Worm (Caenorhabditis elegans): Measurements from ENCODE around the gene Y51H7C.8.

Y51H7C.8 gene

ce11 chrII:1400105-1400504 is 1.5 kb upstream of the Y51H7C.8 start, which contains the start of gene F54D12.1:
Gene F54D12.1, plus strand, starts transcription at chrII:1400405.
- TF ChIP-seq C34F6.9 (tag; optimal IDR thresholded peaks at IDR 0.05) (no peak), mab-5 (tag; optimal IDR thresholded peaks at IDR 0.05) (no peak), lin-39 (tag; optimal IDR thresholded peaks at IDR 0.05) (no peak), zag-1 (tag; optimal IDR thresholded peaks at IDR 0.05) (no peak), sma-9 (GFP tag; optimal IDR thresholded peaks at IDR 0.05) (no peak), sma-9 (tag; optimal IDR thresholded peaks at IDR 0.05) (no peak), Y55F3AM.14 (GFP tag; optimal IDR thresholded peaks at IDR 0.05) (no peak), nhr-11 (tag; optimal IDR thresholded peaks at IDR 0.05) (no peak)

ce11 chrII:1402167-1402619 is 619 bp downstream of the Y51H7C.8 start, which contains the start of gene Y51H7C.7:
Gene Y51H7C.7, plus strand, starts transcription at chrII:1402569.
- TF ChIP-seq snpc-4 (tag; optimal IDR thresholded peaks at IDR 0.05) (peak; percentile 8), R02D3.7 (tag; optimal IDR thresholded peaks at IDR 0.05) (no peak), sma-9 (GFP tag; optimal IDR thresholded peaks at IDR 0.05) (peak; percentile 23), sma-9 (tag; optimal IDR thresholded peaks at IDR 0.05) (no peak), mbf-1 (tag; optimal IDR thresholded peaks at IDR 0.05) (no peak), lsy-2 (tag; optimal IDR thresholded peaks at IDR 0.05) (peak in 1 of 2 experiments; percentile 75), mab-5 (tag; optimal IDR thresholded peaks at IDR 0.05) (peak; percentile 44), nhr-129 (tag; optimal IDR thresholded peaks at IDR 0.05) (no peak), gmeb-1 (tag; optimal IDR thresholded peaks at IDR 0.05) (peak; percentile 80), sma-3 (GFP tag; optimal IDR thresholded peaks at IDR 0.05) (peak; percentile 7), F13H6.1 (tag; optimal IDR thresholded peaks at IDR 0.05) (peak; percentile 46), unc-55 (GFP tag; optimal IDR thresholded peaks at IDR 0.05) (peak; percentile 72), C34F6.9 (tag; optimal IDR thresholded peaks at IDR 0.05) (peak; percentile 70)

- TF ChIP-seq nhr-77 (tag; optimal IDR thresholded peaks at IDR 0.05) (no peak), peb-1 (tag; optimal IDR thresholded peaks at IDR 0.05) (no peak), alr-1 (tag; optimal IDR thresholded peaks at IDR 0.05) (no peak)
Observed at ce11 chrII:1403056-1403455, 1.5 kb downstream of the Y51H7C.8 start, which contains the start of the genes Y51H7C.41 and cogc-4. Gene Y51H7C.41, plus strand, starts transcription at chrII:1403321. Gene cogc-4, plus strand, starts transcription at chrII:1403441.

ce11 chrII:1411372-1411771 is 9.8 kb downstream of the Y51H7C.8 start, which contains the start of gene Y51H7C.9:
Gene Y51H7C.9, minus strand, starts transcription at chrII:1411472.
- TF ChIP-seq nhr-11 (tag; optimal IDR thresholded peaks at IDR 0.05) (no peak), elt-1 (tag; optimal IDR thresholded peaks at IDR 0.05) (no peak), Y55F3AM.14 (GFP tag; optimal IDR thresholded peaks at IDR 0.05) (no peak), mab-5 (tag; optimal IDR thresholded peaks at IDR 0.05) (no peak), nhr-12 (tag; optimal IDR thresholded peaks at IDR 0.05) (no peak), snpc-4 (tag; optimal IDR thresholded peaks at IDR 0.05) (no peak), skn-1 (tag; optimal IDR thresholded peaks at IDR 0.05) (no peak), blmp-1 (tag; optimal IDR thresholded peaks at IDR 0.05; ENCODE audit: insufficient read depth) (no peak), ceh-16 (tag; optimal IDR thresholded peaks at IDR 0.05) (no peak), sem-4 (tag; optimal IDR thresholded peaks at IDR 0.05) (no peak), ZK546.5 (tag; optimal IDR thresholded peaks at IDR 0.05) (no peak), C34F6.9 (tag; optimal IDR thresholded peaks at IDR 0.05) (no peak), unc-55 (GFP tag; optimal IDR thresholded peaks at IDR 0.05) (no peak), F13H6.1 (tag; optimal IDR thresholded peaks at IDR 0.05) (no peak), dmd-4 (tag; optimal IDR thresholded peaks at IDR 0.05) (no peak), ztf-1 (GFP tag; conservative IDR thresholded peaks at IDR 0.05) (no peak), alr-1 (tag; optimal IDR thresholded peaks at IDR 0.05) (no peak), egl-27 (tag; optimal IDR thresholded peaks at IDR 0.05) (no peak), sma-3 (GFP tag; optimal IDR thresholded peaks at IDR 0.05) (no peak)

ce11 chrII:1412359-1412907 is 10.9 kb downstream of the Y51H7C.8 start, which contains the start of gene alkb-1:
Gene alkb-1, plus strand, starts transcription at chrII:1412409.
- TF ChIP-seq crh-2 (tag; optimal IDR thresholded peaks at IDR 0.05): no peak
- TF ChIP-seq gmeb-1 (tag; optimal IDR thresholded peaks at IDR 0.05): no peak
- TF ChIP-seq nhr-11 (tag; optimal IDR thresholded peaks at IDR 0.05): no peak
- TF ChIP-seq C34F6.9 (tag; optimal IDR thresholded peaks at IDR 0.05): no peak
- no peak for TF ChIP-seq lin-13 (GFP tag; optimal IDR thresholded peaks at IDR 0.05)
- no peak for TF ChIP-seq egl-27 (tag; optimal IDR thresholded peaks at IDR 0.05)
- TF ChIP-seq skn-1 (tag; optimal IDR thresholded peaks at IDR 0.05): no peak
- no peak for TF ChIP-seq ztf-1 (GFP tag; conservative IDR thresholded peaks at IDR 0.05)
